Fruit fly (Drosophila melanogaster): ENCODE measurements around the gene trk.

Gene trk

dm6 chr2L:10298306-10298705 is 26.2 kb upstream of the trk start:
- TF ChIP-seq N (GFP tag; optimal IDR thresholded peaks at IDR 0.05) (peak; percentile 33), Dfd (GFP tag; optimal IDR thresholded peaks at IDR 0.05) (no peak), Dif (GFP tag; optimal IDR thresholded peaks at IDR 0.05; ENCODE audit: partially characterized antibody) (peak; percentile 72)

DNA sequence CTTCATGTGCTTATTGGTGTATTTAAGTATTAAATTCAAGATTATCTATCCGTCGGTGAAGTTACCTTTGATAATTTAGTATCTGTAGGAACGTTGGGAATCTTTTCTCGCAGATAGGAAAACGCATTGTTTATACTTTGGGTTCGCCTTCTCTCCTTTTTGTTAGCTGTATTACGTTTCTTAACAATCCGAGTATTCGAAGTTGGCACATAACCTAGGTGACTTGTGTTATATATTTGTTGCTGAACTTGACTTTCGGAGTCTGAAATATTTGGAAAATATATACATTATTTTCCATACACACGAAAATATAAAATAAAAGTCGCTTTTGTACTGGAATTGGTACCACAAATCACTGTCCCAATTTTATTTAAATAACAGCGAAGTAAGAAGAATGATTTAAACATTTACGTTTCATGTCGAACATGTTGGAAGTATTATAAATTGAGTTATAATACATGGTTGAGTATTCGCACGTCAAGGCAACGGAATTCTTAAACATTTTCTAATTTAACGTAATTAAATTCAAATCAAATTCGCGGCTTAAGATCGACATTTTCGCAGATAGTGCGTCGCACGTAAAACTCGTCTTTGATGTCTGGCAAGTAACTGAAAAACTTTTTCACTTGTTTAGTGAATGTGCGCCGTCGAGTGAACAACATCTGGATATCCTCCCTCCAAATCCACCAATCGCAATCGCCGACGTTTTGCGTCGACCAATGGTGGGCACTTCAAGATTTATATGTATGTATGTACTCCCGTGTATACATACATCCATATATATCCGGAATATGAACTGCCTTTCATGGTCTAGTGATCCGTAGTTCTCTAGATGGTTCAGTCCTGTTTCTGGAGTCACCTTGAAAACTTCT is 22.9 kb upstream of the trk start, which contains the start of gene Hand:
TSS of gene Hand (minus strand) at position 588 of the 872 bp plus-strand sequence.
- TF ChIP-seq N (GFP tag; optimal IDR thresholded peaks at IDR 0.05): no peak
- no peak for TF ChIP-seq tai (GFP tag; optimal IDR thresholded peaks at IDR 0.05)
- no peak for TF ChIP-seq fru (GFP tag; optimal IDR thresholded peaks at IDR 0.05)
- TF ChIP-seq GATAd (GFP tag; optimal IDR thresholded peaks at IDR 0.05): no peak
- no peak for TF ChIP-seq foxo (GFP tag; optimal IDR thresholded peaks at IDR 0.05)
- TF ChIP-seq Dfd (GFP tag; optimal IDR thresholded peaks at IDR 0.05): no peak
- no peak for TF ChIP-seq dmrt93B (GFP tag; optimal IDR thresholded peaks at IDR 0.05)
- TF ChIP-seq dl (GFP tag; optimal IDR thresholded peaks at IDR 0.05; ENCODE audit: insufficient read depth in 1 of 2, partially characterized antibody in 2 of 2): no peak
- TF ChIP-seq Sp1 (GFP tag; optimal IDR thresholded peaks at IDR 0.05): no peak
- TF ChIP-seq h (GFP tag; optimal IDR thresholded peaks at IDR 0.05): no peak
- TF ChIP-seq woc (GFP tag; optimal IDR thresholded peaks at IDR 0.05): no peak
- no peak for TF ChIP-seq brk (GFP tag; optimal IDR thresholded peaks at IDR 0.05)
- no peak for TF ChIP-seq jim (GFP tag; optimal IDR thresholded peaks at IDR 0.05)
- TF ChIP-seq HLH106 (tag; optimal IDR thresholded peaks at IDR 0.05): no peak
- no peak for TF ChIP-seq dsf (GFP tag; optimal IDR thresholded peaks at IDR 0.05; ENCODE audit: borderline replicate concordance)
- no peak for TF ChIP-seq psq (GFP tag; optimal IDR thresholded peaks at IDR 0.05)
- TF ChIP-seq OdsH (GFP tag; optimal IDR thresholded peaks at IDR 0.05): no peak
- no peak for TF ChIP-seq Mio (GFP tag; optimal IDR thresholded peaks at IDR 0.05)

- no peak for TF ChIP-seq Vsx2 (GFP tag; optimal IDR thresholded peaks at IDR 0.05; ENCODE audit: partially characterized antibody)
- TF ChIP-seq dsf (GFP tag; optimal IDR thresholded peaks at IDR 0.05; ENCODE audit: borderline replicate concordance): no peak
- peak; percentile 44 for TF ChIP-seq sv (GFP tag; optimal IDR thresholded peaks at IDR 0.05)
- peak; percentile 37 for TF ChIP-seq OdsH (GFP tag; optimal IDR thresholded peaks at IDR 0.05)
- no peak for TF ChIP-seq sage (GFP tag; optimal IDR thresholded peaks at IDR 0.05)
- TF ChIP-seq CG9705 (GFP tag; optimal IDR thresholded peaks at IDR 0.05): peak; percentile 32
- peak; percentile 36 for TF ChIP-seq CG32264 (GFP tag; optimal IDR thresholded peaks at IDR 0.05)
- TF ChIP-seq Hr83 (GFP tag; optimal IDR thresholded peaks at IDR 0.05; ENCODE audit: poor library complexity, severe bottlenecking): peak; percentile 70
These were observed 20.0 kb upstream of the trk start, which contains the start of gene Ufd4 for dm6 chr2L:10292066-10292560. Ufd4 (minus strand) TSS chr2L:10292365.

DNA sequence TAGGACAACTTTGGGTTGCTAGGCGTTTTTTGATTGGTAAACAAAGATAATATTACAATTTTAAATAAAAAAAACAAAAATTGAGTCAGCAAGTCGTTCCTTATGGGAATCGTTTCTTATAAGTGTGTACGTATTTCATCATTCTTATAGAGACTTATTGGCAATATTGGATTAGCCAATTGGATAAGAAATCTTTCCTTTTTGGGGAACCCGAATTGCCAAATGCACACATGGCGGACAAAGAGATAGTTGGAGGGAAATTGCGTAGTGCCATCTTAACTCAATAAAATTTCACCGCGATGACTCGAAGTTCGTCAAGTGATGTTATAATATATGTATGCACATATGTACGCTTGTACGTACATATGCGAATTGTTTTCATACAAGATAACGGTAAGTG is 19.2 kb upstream of the trk start:
- TF ChIP-seq HLH106 (tag; optimal IDR thresholded peaks at IDR 0.05) (no peak), CG32264 (GFP tag; optimal IDR thresholded peaks at IDR 0.05) (no peak), foxo (GFP tag; optimal IDR thresholded peaks at IDR 0.05) (no peak), psq (GFP tag; optimal IDR thresholded peaks at IDR 0.05) (no peak), Vsx2 (GFP tag; optimal IDR thresholded peaks at IDR 0.05; ENCODE audit: partially characterized antibody) (no peak), woc (GFP tag; optimal IDR thresholded peaks at IDR 0.05) (no peak), ey (GFP tag; optimal IDR thresholded peaks at IDR 0.05) (no peak)

dm6 chr2L:10280772-10281171 is 8.6 kb upstream of the trk start, which contains the start of gene CG34043:
CG34043 (minus strand) TSS chr2L:10280872.
- TF ChIP-seq dmrt93B (GFP tag; optimal IDR thresholded peaks at IDR 0.05): no peak
- TF ChIP-seq rgr (GFP tag; optimal IDR thresholded peaks at IDR 0.05): no peak
- no peak for TF ChIP-seq dl (GFP tag; optimal IDR thresholded peaks at IDR 0.05; ENCODE audit: insufficient read depth in 1 of 2, partially characterized antibody in 2 of 2)
- no peak for TF ChIP-seq HLH106 (tag; optimal IDR thresholded peaks at IDR 0.05)
- no peak for TF ChIP-seq lola (GFP tag; optimal IDR thresholded peaks at IDR 0.05)
- TF ChIP-seq OdsH (GFP tag; optimal IDR thresholded peaks at IDR 0.05): no peak
- no peak for TF ChIP-seq Myc (optimal IDR thresholded peaks at IDR 0.05)
- TF ChIP-seq Sp1 (GFP tag; optimal IDR thresholded peaks at IDR 0.05): no peak
- TF ChIP-seq dsf (GFP tag; optimal IDR thresholded peaks at IDR 0.05; ENCODE audit: borderline replicate concordance): no peak
- no peak for TF ChIP-seq CG32264 (GFP tag; optimal IDR thresholded peaks at IDR 0.05)
- TF ChIP-seq Hr78 (GFP tag; optimal IDR thresholded peaks at IDR 0.05): no peak
- TF ChIP-seq brk (GFP tag; optimal IDR thresholded peaks at IDR 0.05): no peak
- no peak for TF ChIP-seq sv (GFP tag; optimal IDR thresholded peaks at IDR 0.05)
- no peak for TF ChIP-seq foxo (GFP tag; optimal IDR thresholded peaks at IDR 0.05)
- TF ChIP-seq N (GFP tag; optimal IDR thresholded peaks at IDR 0.05): no peak
